Fruit fly (Drosophila melanogaster): Measurements from ENCODE around the gene CG13607.

The CG13607 gene

dm6 chr3R:24141013-24141592 is 25.0 kb upstream of the CG13607 start, which contains the start of gene Kal1 (continued):
- TF ChIP-seq ERR (GFP tag; optimal IDR thresholded peaks at IDR 0.05) (no peak), CG15514 (GFP tag; optimal IDR thresholded peaks at IDR 0.05) (peak; percentile 77), dati (GFP tag; IDR thresholded peaks at IDR 0.05) (peak; percentile 51; the same call in 1 of the 2 replicates), CG10147 (GFP tag; optimal IDR thresholded peaks at IDR 0.05) (peak; percentile 79), CG8290 (GFP tag; optimal IDR thresholded peaks at IDR 0.05) (peak; percentile 78), CG8290 (tag; optimal IDR thresholded peaks at IDR 0.05) (peak in 1 of 2 experiments; percentile 66), wdn (GFP tag; IDR thresholded peaks at IDR 0.05) (peak; percentile 64; the same call in 1 of the 2 replicates), Dip2 (GFP tag; IDR thresholded peaks at IDR 0.05) (peak; percentile 54; the same call in 1 of the 2 replicates), Neu2 (GFP tag; optimal IDR thresholded peaks at IDR 0.05; ENCODE audit: borderline replicate concordance) (no peak), CG1832 (GFP tag; optimal IDR thresholded peaks at IDR 0.05) (peak; percentile 9), kni (GFP tag; optimal IDR thresholded peaks at IDR 0.05) (peak; percentile 58), dpn (GFP tag; optimal IDR thresholded peaks at IDR 0.05) (peak in 1 of 2 experiments; percentile 86), CG18476 (GFP tag; optimal IDR thresholded peaks at IDR 0.05) (peak; percentile 65), lbe (GFP tag; optimal IDR thresholded peaks at IDR 0.05) (peak; percentile 96), Taf1 (GFP tag; IDR thresholded peaks at IDR 0.05) (peak; percentile 53; the same call in 1 of the 2 replicates), HmgD (GFP tag; optimal IDR thresholded peaks at IDR 0.05) (no peak), hkb (optimal IDR thresholded peaks at IDR 0.05) (no peak), hkb (GFP tag; IDR thresholded peaks at IDR 0.05) (peak; percentile 96), chinmo (GFP tag; IDR thresholded peaks at IDR 0.05; ENCODE audit: partially characterized antibody) (0 out of 4 replicates have a peak, but pooled peaks have one; percentile 44), grn (GFP tag; optimal IDR thresholded peaks at IDR 0.05) (peak; percentile 11), al (GFP tag; IDR thresholded peaks at IDR 0.05) (peak; percentile 54; the same call in 1 of the 2 replicates), CG7786 (GFP tag; optimal IDR thresholded peaks at IDR 0.05) (no peak), danr (GFP tag; IDR thresholded peaks at IDR 0.05) (peak; percentile 84), CG8765 (GFP tag; IDR thresholded peaks at IDR 0.05) (0 out of 2 replicates have a peak, but pooled peaks have one; percentile 34), CG7987 (GFP tag; optimal IDR thresholded peaks at IDR 0.05) (peak; percentile 50), Gug (GFP tag; IDR thresholded peaks at IDR 0.05) (peak; percentile 70; the same call in 2 of the 4 replicates), trem (tag; optimal IDR thresholded peaks at IDR 0.05) (peak; percentile 93), Med (GFP tag) (peak; percentile 88), sisA (GFP tag; IDR thresholded peaks at IDR 0.05) (peak; percentile 90), CG31365 (tag; optimal IDR thresholded peaks at IDR 0.05) (peak; percentile 72), CG3838 (GFP tag; optimal IDR thresholded peaks at IDR 0.05) (no peak), CG16779 (GFP tag; IDR thresholded peaks at IDR 0.05) (no peak), chif (GFP tag; optimal IDR thresholded peaks at IDR 0.05) (peak; percentile 6 to 9), CG3281 (GFP tag; optimal IDR thresholded peaks at IDR 0.05) (peak; percentile 85), CG10366 (GFP tag; IDR thresholded peaks at IDR 0.05) (peak; percentile 92), Myb (GFP tag; optimal IDR thresholded peaks at IDR 0.05) (no peak), cad (GFP tag; optimal IDR thresholded peaks at IDR 0.05) (no peak), nerfin-2 (GFP tag; IDR thresholded peaks at IDR 0.05; ENCODE audit: partially characterized antibody) (no peak), vfl (GFP tag; optimal IDR thresholded peaks at IDR 0.05) (no peak), Lhr (GFP tag; optimal IDR thresholded peaks at IDR 0.05) (peak; percentile 86), Dref (GFP tag; IDR thresholded peaks at IDR 0.05) (no peak), CG1792 (GFP tag; optimal IDR thresholded peaks at IDR 0.05) (no peak), NfI (GFP tag; optimal IDR thresholded peaks at IDR 0.05) (peak; percentile 83), stc (GFP tag; IDR thresholded peaks at IDR 0.05) (peak; percentile 95), CG7357 (GFP tag; IDR thresholded peaks at IDR 0.05) (peak; percentile 76), CG4328 (GFP tag; optimal IDR thresholded peaks at IDR 0.05) (peak; percentile 80), CG7839 (tag; optimal IDR thresholded peaks at IDR 0.05) (peak; percentile 94), CG10431 (GFP tag; optimal IDR thresholded peaks at IDR 0.05) (peak; percentile 87), Dfd (GFP tag; optimal IDR thresholded peaks at IDR 0.05) (no peak), CG1529 (GFP tag; optimal IDR thresholded peaks at IDR 0.05) (peak; percentile 94), CG12071 (GFP tag; optimal IDR thresholded peaks at IDR 0.05) (peak; percentile 81)
